Fruit fly (Drosophila melanogaster) whole organism, embryonic: ENCODE measurements around the gene NK7.1.
A peak's percentile ranks its signal among the peaks of the same experiment; 100 is the strongest.

Source experiments
- Abd-B ChIP-seq: fragments of 200-800 bp; sonication (Bioruptor generic); optimal IDR thresholded peaks from 2 replicates; lab custom pipeline; 2018; ENCODE audit warnings: missing biosample characterization, mild to moderate bottlenecking, missing genetic modification characterization, moderate library complexity
- Aef1 ChIP-seq: fragments of 200-800 bp; sonication (Bioruptor generic); IDR thresholded peaks from 3 replicates; pipeline ENCODE4 v1.3.6; 2022; ENCODE audit warnings: missing biosample characterization, missing genetic modification characterization
- B-H2 ChIP-seq: fragments of 200-800 bp; sonication (Bioruptor generic); optimal IDR thresholded peaks from 2 replicates; lab custom pipeline; 2018; ENCODE audit warnings: missing biosample characterization, mild to moderate bottlenecking, missing genetic modification characterization
- Bgb ChIP-seq: fragments of 200-800 bp; sonication (Bioruptor generic); IDR thresholded peaks from 2 replicates; pipeline ENCODE4 v1.3.6; 2022; ENCODE audit warnings: missing biosample characterization, missing genetic modification characterization; ENCODE audit not compliant: partially characterized antibody
- CG12299 ChIP-seq: fragments of 200-800 bp; sonication (Bioruptor generic); optimal IDR thresholded peaks from 2 replicates; lab custom pipeline; 2018; ENCODE audit warnings: missing biosample characterization, mild to moderate bottlenecking, missing genetic modification characterization
- CG13624 ChIP-seq: fragments of 200-800 bp; sonication (Bioruptor generic); optimal IDR thresholded peaks from 2 replicates; lab custom pipeline; 2016; ENCODE audit warnings: missing biosample characterization, missing genetic modification characterization
- CG14441 ChIP-seq: fragments of 200-800 bp; sonication (Bioruptor generic); IDR thresholded peaks from 2 replicates; pipeline ENCODE4 v1.3.6; 2022; ENCODE audit warnings: missing biosample characterization, missing genetic modification characterization
- CG16815 ChIP-seq: fragments of 200-800 bp; sonication (Bioruptor generic); optimal IDR thresholded peaks from 3 replicates; lab custom pipeline; 2017; ENCODE audit warnings: missing biosample characterization, mild to moderate bottlenecking, missing genetic modification characterization
- CG17912 ChIP-seq: fragments of 200-800 bp; sonication (Bioruptor generic); optimal IDR thresholded peaks from 2 replicates; lab custom pipeline; 2018; ENCODE audit warnings: missing biosample characterization, mild to moderate bottlenecking, missing genetic modification characterization
- CG18764 ChIP-seq: fragments of 200-800 bp; sonication (Bioruptor generic); optimal IDR thresholded peaks from 3 replicates; lab custom pipeline; 2016; ENCODE audit warnings: missing biosample characterization, missing genetic modification characterization
- CG2129 ChIP-seq: fragments of 200-800 bp; sonication (Bioruptor generic); IDR thresholded peaks from 2 replicates; pipeline ENCODE4 v1.3.6; 2022; ENCODE audit warnings: missing biosample characterization, missing genetic modification characterization; ENCODE audit not compliant: partially characterized antibody
- CG30020 ChIP-seq: fragments of 200-800 bp; optimal IDR thresholded peaks from 2 replicates; lab custom pipeline; 2019; ENCODE audit warnings: missing biosample characterization, mild to moderate bottlenecking, missing genetic modification characterization, moderate library complexity
- CG33557 ChIP-seq: fragments of 200-800 bp; sonication (Bioruptor generic); optimal IDR thresholded peaks from 2 replicates; lab custom pipeline; 2019; ENCODE audit warnings: missing biosample characterization, mild to moderate bottlenecking, missing genetic modification characterization, moderate library complexity
- CG4820 ChIP-seq: fragments of 200-800 bp; sonication (Bioruptor generic); optimal IDR thresholded peaks from 3 replicates; lab custom pipeline; 2016; ENCODE audit warnings: missing biosample characterization, missing genetic modification characterization
- CG7839 ChIP-seq: fragments of 200-800 bp; sonication (Bioruptor generic); optimal IDR thresholded peaks from 3 replicates; lab custom pipeline; 2018; ENCODE audit warnings: missing biosample characterization, mild to moderate bottlenecking, missing genetic modification characterization, moderate library complexity
- CG7963 ChIP-seq: fragments of 200-800 bp; sonication (Bioruptor generic); IDR thresholded peaks from 3 replicates; pipeline ENCODE4 v1.3.6; 2022; ENCODE audit warnings: missing biosample characterization, missing genetic modification characterization; ENCODE audit not compliant: partially characterized antibody
- CG8944 ChIP-seq: fragments of 200-800 bp; sonication (Bioruptor generic); optimal IDR thresholded peaks from 3 replicates; lab custom pipeline; 2016; ENCODE audit warnings: missing biosample characterization, missing genetic modification characterization
- CG9797 ChIP-seq: fragments of 200-800 bp; sonication (Bioruptor generic); optimal IDR thresholded peaks from 3 replicates; lab custom pipeline; 2018; ENCODE audit warnings: missing biosample characterization, mild to moderate bottlenecking, missing genetic modification characterization
- Camta ChIP-seq: fragments of 200-800 bp; sonication (Bioruptor generic); optimal IDR thresholded peaks from 2 replicates; lab custom pipeline; 2016; ENCODE audit warnings: missing biosample characterization, missing genetic modification characterization
- Dad ChIP-seq: fragments of 200-800 bp; sonication (Bioruptor generic); optimal IDR thresholded peaks from 3 replicates; lab custom pipeline; 2016; ENCODE audit warnings: missing biosample characterization, missing genetic modification characterization
- E2f1 ChIP-seq: fragments of 200-800 bp; sonication (Bioruptor generic); IDR thresholded peaks from 2 replicates; pipeline ENCODE4 v1.3.6; 2022; ENCODE audit warnings: missing biosample characterization, missing genetic modification characterization
- Eip74EF ChIP-seq, 2 experiments: fragments of 200-800 bp in 1 of 2; fragments of >200 bp in 1 of 2; sonication (Bioruptor generic) in 1 of 2; optimal IDR thresholded peaks; 2 replicates each; lab custom pipeline; 2017 to 2019; ENCODE audit warnings: missing biosample characterization in 2 of 2, missing genetic modification characterization in 2 of 2, mild to moderate bottlenecking in 1 of 2, moderate library complexity in 1 of 2
- HmgZ ChIP-seq: fragments of 200-800 bp; sonication (Bioruptor generic); optimal IDR thresholded peaks from 2 replicates; lab custom pipeline; 2018; ENCODE audit warnings: missing biosample characterization, mild to moderate bottlenecking, missing genetic modification characterization
- Jarid2 ChIP-seq: fragments of 200-800 bp; sonication (Bioruptor generic); optimal IDR thresholded peaks from 3 replicates; lab custom pipeline; 2017; ENCODE audit warnings: mild to moderate bottlenecking, missing biosample characterization, missing genetic modification reagents, missing genetic modification characterization
- NfI ChIP-seq: fragments of 200-800 bp; sonication (Bioruptor generic); optimal IDR thresholded peaks from 3 replicates; lab custom pipeline; 2018; ENCODE audit warnings: missing biosample characterization, mild to moderate bottlenecking, missing genetic modification characterization, moderate library complexity
- Scr ChIP-seq: fragments of 200-800 bp; sonication (Bioruptor generic); IDR thresholded peaks from 2 replicates; pipeline ENCODE4 v1.3.6; 2022; ENCODE audit warnings: missing biosample characterization, missing genetic modification characterization; ENCODE audit not compliant: partially characterized antibody
- TFAM ChIP-seq: fragments of 200-800 bp; sonication (Bioruptor generic); optimal IDR thresholded peaks from 2 replicates; lab custom pipeline; 2017; ENCODE audit warnings: missing biosample characterization, missing genetic modification characterization, inconsistent platforms
- Trl ChIP-seq, 3 experiments: fragments of >200 bp in 2 of 3; fragments of 200-800 bp in 1 of 3; sonication (Bioruptor generic) in 1 of 3; optimal IDR thresholded peaks; 2 replicates in 1 of 3; 3 replicates in 2 of 3; lab custom pipeline; 2016 to 2017; ENCODE audit warnings: missing biosample characterization in 1 of 3, missing genetic modification characterization in 1 of 3
- Usf ChIP-seq: fragments of 200-800 bp; sonication (Bioruptor generic); optimal IDR thresholded peaks from 2 replicates; lab custom pipeline; 2017; ENCODE audit warnings: missing genotype, missing biosample characterization, missing genetic modification characterization
- bowl ChIP-seq: fragments of 200-800 bp; sonication (Bioruptor generic); IDR thresholded peaks from 2 replicates; pipeline ENCODE4 v1.3.6; 2022; ENCODE audit warnings: missing biosample characterization, missing genetic modification characterization
- cas ChIP-seq: fragments of 200-800 bp; sonication (Bioruptor generic); IDR thresholded peaks from 2 replicates; pipeline ENCODE4 v1.3.6; 2022; ENCODE audit warnings: missing biosample characterization, missing genetic modification characterization
- corto ChIP-seq: fragments of 200-800 bp; sonication (Bioruptor generic); optimal IDR thresholded peaks from 2 replicates; lab custom pipeline; 2016; ENCODE audit warnings: missing biosample characterization, mild to moderate bottlenecking, missing genetic modification characterization, moderate library complexity
- dm ChIP-seq: fragments of 200-800 bp; sonication (Bioruptor generic); optimal IDR thresholded peaks from 3 replicates; lab custom pipeline; 2016; ENCODE audit warnings: missing biosample characterization, missing genetic modification characterization
- en ChIP-seq: fragments of 200-800 bp; sonication (Bioruptor generic); optimal IDR thresholded peaks from 2 replicates; lab custom pipeline; 2016; ENCODE audit warnings: missing biosample characterization, missing genetic modification characterization
- fu2 ChIP-seq: fragments of 200-800 bp; sonication (Bioruptor generic); optimal IDR thresholded peaks from 2 replicates; lab custom pipeline; 2016; ENCODE audit warnings: missing biosample characterization, missing genetic modification characterization
- gcm ChIP-seq: fragments of 200-800 bp; sonication (Bioruptor generic); optimal IDR thresholded peaks from 2 replicates; lab custom pipeline; 2019; ENCODE audit warnings: missing biosample characterization, mild to moderate bottlenecking, missing genetic modification characterization, moderate library complexity
- gro ChIP-seq: fragments of 200-800 bp; sonication (Bioruptor generic); optimal IDR thresholded peaks from 2 replicates; lab custom pipeline; 2016; ENCODE audit warnings: missing biosample characterization, missing genetic modification characterization
- kah ChIP-seq: fragments of 200-800 bp; sonication (Bioruptor generic); optimal IDR thresholded peaks from 2 replicates; lab custom pipeline; 2018; ENCODE audit warnings: missing biosample characterization, mild to moderate bottlenecking, missing genetic modification characterization
- knrl ChIP-seq: fragments of 200-800 bp; sonication (Bioruptor generic); IDR thresholded peaks from 3 replicates; pipeline ENCODE4 v1.3.6; 2022; ENCODE audit warnings: missing biosample characterization, missing genetic modification characterization; ENCODE audit not compliant: partially characterized antibody
- mld ChIP-seq: fragments of 200-800 bp; sonication (Bioruptor generic); IDR thresholded peaks from 3 replicates; pipeline ENCODE4 v1.3.6; 2022; ENCODE audit warnings: missing biosample characterization, missing genetic modification characterization; ENCODE audit not compliant: partially characterized antibody
- nerfin-2 ChIP-seq: fragments of 200-800 bp; sonication (Bioruptor generic); IDR thresholded peaks from 2 replicates; pipeline ENCODE4 v1.3.6; 2022; ENCODE audit warnings: missing biosample characterization, missing genetic modification characterization; ENCODE audit not compliant: partially characterized antibody
- nmo ChIP-seq: fragments of 200-800 bp; sonication (Bioruptor generic); optimal IDR thresholded peaks from 2 replicates; lab custom pipeline; 2018; ENCODE audit warnings: missing biosample characterization, mild to moderate bottlenecking, missing genetic modification characterization, moderate library complexity
- pita ChIP-seq: fragments of 200-800 bp; sonication (Bioruptor generic); optimal IDR thresholded peaks from 2 replicates; lab custom pipeline; 2017; ENCODE audit warnings: missing biosample characterization, mild to moderate bottlenecking, missing genetic modification characterization
- schlank ChIP-seq: fragments of 200-800 bp; sonication (Bioruptor generic); optimal IDR thresholded peaks from 2 replicates; lab custom pipeline; 2018; ENCODE audit warnings: missing biosample characterization, mild to moderate bottlenecking, missing genetic modification characterization
- sr ChIP-seq: fragments of 200-800 bp; sonication (Bioruptor generic); IDR thresholded peaks from 3 replicates; pipeline ENCODE4 v1.3.6; 2022; ENCODE audit warnings: missing biosample characterization, missing genetic modification characterization
- tx ChIP-seq: fragments of 200-800 bp; sonication (Bioruptor generic); optimal IDR thresholded peaks from 2 replicates; lab custom pipeline; 2016; ENCODE audit warnings: missing biosample characterization, missing genetic modification characterization
- vnd ChIP-seq: fragments of 200-800 bp; sonication (Bioruptor generic); IDR thresholded peaks from 3 replicates; pipeline ENCODE4 v1.3.6; 2022; ENCODE audit warnings: missing biosample characterization, missing genetic modification characterization; ENCODE audit not compliant: partially characterized antibody
- zen2 ChIP-seq: fragments of 200-800 bp; sonication (Bioruptor generic); IDR thresholded peaks from 3 replicates; pipeline ENCODE4 v1.3.6; 2022; ENCODE audit warnings: missing biosample characterization, missing genetic modification characterization; ENCODE audit not compliant: partially characterized antibody

Gene NK7.1

DNA sequence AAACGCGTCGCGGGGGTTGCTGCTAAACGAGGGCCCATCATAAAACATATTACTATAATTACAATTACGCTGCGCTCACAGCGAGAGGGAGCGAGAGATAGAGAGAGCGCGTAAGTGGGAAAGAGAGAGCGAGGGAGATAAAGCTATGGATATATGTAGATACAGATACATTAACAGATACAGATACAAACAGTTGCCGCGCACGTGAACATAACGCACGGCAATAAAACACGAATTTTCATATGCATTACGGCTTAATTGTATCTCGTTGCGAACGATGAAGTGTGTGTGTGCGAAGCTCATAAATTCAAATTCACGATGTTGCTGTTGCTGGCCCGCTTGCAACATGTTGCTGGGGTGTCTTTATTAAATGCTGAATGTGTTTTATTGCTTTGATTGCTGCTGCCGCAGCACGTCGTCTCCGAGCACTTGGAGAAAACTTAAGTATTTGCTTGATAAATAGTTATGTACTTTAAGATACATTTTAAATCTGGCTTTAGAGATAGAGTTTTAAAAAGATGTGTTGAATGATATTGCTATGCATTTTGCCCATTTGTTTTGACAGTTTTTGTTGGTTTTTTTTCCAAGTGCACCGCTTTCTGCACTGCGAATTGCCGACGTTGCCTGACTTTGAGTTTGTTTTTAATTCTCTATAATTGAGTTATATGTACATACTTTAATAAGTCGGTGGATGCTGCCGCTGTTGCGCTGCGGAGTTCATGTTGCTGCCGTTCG, 2.4 kb downstream of the NK7.1 start (continued):
- peak; percentile 33 for TF ChIP-seq CG8944 (GFP tag; lab: Kevin White, UChicago)
- no peak for TF ChIP-seq zen2 (GFP tag; lab: Robert Waterston, UW)
- TF ChIP-seq CG9797 (GFP tag; lab: Kevin White, UChicago), result no peak
- TF ChIP-seq CG14441, result peak; percentile 86
- TF ChIP-seq CG16815 (GFP tag; lab: Kevin White, UChicago), result peak; percentile 55
- peak; percentile 49 for TF ChIP-seq CG18764 (GFP tag; lab: Kevin White, UChicago)
- peak; percentile 60 for TF ChIP-seq CG13624 (GFP tag; lab: Kevin White, UChicago)
- peak; percentile 70 for TF ChIP-seq Abd-B (GFP tag; lab: Kevin White, UChicago)
- no peak for TF ChIP-seq vnd (GFP tag; lab: Robert Waterston, UW)
- TF ChIP-seq Eip74EF (GFP tag; optimal IDR thresholded peaks at IDR 0.05; lab: Kevin White, UChicago), result peak in 1 of 2 experiments; percentile 64
- TF ChIP-seq knrl (GFP tag; lab: Robert Waterston, UW), result no peak
- peak; percentile 68 for TF ChIP-seq tx
- TF ChIP-seq NfI, result peak; percentile 76
- peak; percentile 78 for TF ChIP-seq nmo (GFP tag; lab: Kevin White, UChicago)
- peak; percentile 44 for TF ChIP-seq gro (GFP tag; lab: Kevin White, UChicago)
- no peak for TF ChIP-seq CG2129 (GFP tag; lab: Robert Waterston, UW)
- peak; percentile 59 for TF ChIP-seq fu2 (GFP tag; lab: Kevin White, UChicago)
- TF ChIP-seq pita, result no peak
- no peak for TF ChIP-seq CG17912 (GFP tag; lab: Kevin White, UChicago)
- TF ChIP-seq Trl (optimal IDR thresholded peaks at IDR 0.05; lab: Kevin White, UChicago), result peak; percentile 48 to 74
- peak; percentile 68 for TF ChIP-seq Trl (GFP tag; optimal IDR thresholded peaks at IDR 0.05; lab: Kevin White, UChicago)
- TF ChIP-seq CG7839 (tag; lab: Kevin White, UChicago), result peak; percentile 83
- peak; percentile 75 for TF ChIP-seq Dad (GFP tag; lab: Kevin White, UChicago)
- peak; percentile 21 for TF ChIP-seq HmgZ (tag; lab: Kevin White, UChicago)
- peak; percentile 54 for TF ChIP-seq en
- no peak for TF ChIP-seq nerfin-2 (GFP tag; lab: Robert Waterston, UW)
- no peak for TF ChIP-seq Scr (GFP tag; lab: Robert Waterston, UW)
- TF ChIP-seq Jarid2 (GFP tag; lab: Kevin White, UChicago), result no peak
- TF ChIP-seq CG4820 (GFP tag; lab: Kevin White, UChicago), result peak; percentile 68
- peak; percentile 79 for TF ChIP-seq Aef1
- peak; percentile 51 for TF ChIP-seq CG12299 (tag; lab: Kevin White, UChicago)
- peak; percentile 78 for TF ChIP-seq corto (GFP tag; lab: Kevin White, UChicago)
- TF ChIP-seq dm (GFP tag; lab: Kevin White, UChicago), result peak; percentile 41
- peak; percentile 81 for TF ChIP-seq Camta (GFP tag; lab: Kevin White, UChicago)
- no peak for TF ChIP-seq CG30020 (tag; lab: Kevin White, UChicago)
- no peak for TF ChIP-seq TFAM (GFP tag; lab: Kevin White, UChicago)
- TF ChIP-seq schlank (tag; lab: Kevin White, UChicago), result peak; percentile 2
- no peak for TF ChIP-seq kah
- no peak for TF ChIP-seq mld (GFP tag; lab: Robert Waterston, UW)
- TF ChIP-seq Usf (GFP tag; lab: Kevin White, UChicago), result peak; percentile 11
- TF ChIP-seq sr (GFP tag; lab: Robert Waterston, UW), result peak; percentile 66; the same call in 1 of the 3 replicates
- no peak for TF ChIP-seq B-H2 (GFP tag; lab: Kevin White, UChicago)
- no peak for TF ChIP-seq cas
- TF ChIP-seq E2f1 (GFP tag; lab: Robert Waterston, UW), result peak; percentile 82
- TF ChIP-seq Bgb (GFP tag; lab: Robert Waterston, UW), result no peak
- TF ChIP-seq CG7963 (GFP tag; lab: Robert Waterston, UW), result no peak
- TF ChIP-seq bowl (GFP tag; lab: Robert Waterston, UW), result peak; percentile 72
- no peak for TF ChIP-seq CG33557
- peak; percentile 28 for TF ChIP-seq gcm (GFP tag; lab: Kevin White, UChicago)
